Fruit fly (Drosophila melanogaster) whole organism: ENCODE results near the gene JMJD5.
"Not testable (repeated sequence)": the region's sequence is repeated elsewhere in the genome, so short reads cannot be mapped to it uniquely, and the experiment has no call there.

Experiments
- CG8478 ChIP-seq: fragments of >200 bp; optimal IDR thresholded peaks from 2 replicates; lab custom pipeline; 2018; ENCODE audit warnings: inconsistent platforms
- EcR ChIP-seq, 2 experiments: fragments of >200 bp; optimal IDR thresholded peaks; 2 replicates each; lab custom pipeline; 2017; ENCODE audit warnings: missing biosample characterization in 2 of 2, missing genetic modification characterization in 2 of 2, missing genetic modification reagents in 2 of 2
- pan ChIP-seq: fragments of >200 bp; optimal IDR thresholded peaks from 2 replicates; lab custom pipeline; 2017
- psq ChIP-seq: fragments of >200 bp; optimal IDR thresholded peaks from 2 replicates; lab custom pipeline; 2017
- usp ChIP-seq: fragments of >200 bp; optimal IDR thresholded peaks from 2 replicates; lab custom pipeline; 2017; ENCODE audit warnings: missing biosample characterization, missing genetic modification characterization, mixed read lengths

dm6 chr3L:865096-865495, 23.9 kb upstream of the JMJD5 start, which contains the start of gene CG12502:
- not testable (repeated sequence) for TF ChIP-seq psq; pan (lab: Kevin White, UChicago); usp (GFP tag; lab: Kevin White, UChicago); EcR (GFP tag; optimal IDR thresholded peaks at IDR 0.05; lab: Kevin White, UChicago); CG8478 (lab: Kevin White, UChicago)
